Worm (Caenorhabditis elegans) whole organism, midembryonic: ENCODE results near the gene C29A12.22.

Source experiments
- T22C8.4 ChIP-seq: fragments of 200-800 bp; sonication (Bioruptor generic); IDR thresholded peaks from 2 replicates; pipeline ENCODE4 v1.3.6; 2022; ENCODE audit warnings: missing genetic modification characterization, missing compliant biosample characterization
- cog-1 ChIP-seq: sonication (generic microtip); optimal IDR thresholded peaks from 2 replicates; lab custom pipeline; 2016; ENCODE audit warnings: missing genetic modification characterization, missing compliant biosample characterization
- flt-1 ChIP-seq: fragments of 200-800 bp; sonication (Bioruptor generic); IDR thresholded peaks from 2 replicates; pipeline ENCODE4 v1.3.6; 2022; ENCODE audit warnings: missing genetic modification characterization, missing compliant biosample characterization
- klf-2 ChIP-seq: fragments of 200-800 bp; sonication (Bioruptor generic); conservative IDR thresholded peaks from 2 replicates; pipeline ENCODE4 v1.3.6; 2022; ENCODE audit warnings: missing genetic modification reagents, missing genetic modification characterization, missing compliant biosample characterization
- med-1 ChIP-seq: sonication (generic microtip); optimal IDR thresholded peaks from 2 replicates; lab custom pipeline; 2017; ENCODE audit warnings: missing genetic modification characterization, mild to moderate bottlenecking, missing compliant biosample characterization, antibody characterized with exemption, missing genetic modification reagents; ENCODE audit not compliant: insufficient read depth
- ref-1 ChIP-seq: fragments of 200-800 bp; sonication (Bioruptor generic); conservative IDR thresholded peaks from 2 replicates; pipeline ENCODE4 v1.3.6; 2022; ENCODE audit warnings: missing genetic modification reagents, missing genetic modification characterization, missing compliant biosample characterization
- tab-1 ChIP-seq: fragments of 200-800 bp; sonication (Bioruptor generic); IDR thresholded peaks from 2 replicates; pipeline ENCODE4 v1.3.6; 2022; ENCODE audit warnings: missing genetic modification characterization, missing compliant biosample characterization
- ztf-23 ChIP-seq: fragments of 200-800 bp; sonication (Bioruptor generic); IDR thresholded peaks from 2 replicates; pipeline ENCODE4 v1.3.6; 2022; ENCODE audit warnings: missing genetic modification reagents, missing genetic modification characterization, missing compliant biosample characterization
- ztf-29 ChIP-seq: fragments of 200-800 bp; sonication (Bioruptor generic); IDR thresholded peaks from 2 replicates; pipeline ENCODE4 v1.3.6; 2022; ENCODE audit warnings: missing genetic modification reagents, missing genetic modification characterization, missing compliant biosample characterization

Gene C29A12.22

ce11 chrV:10793498-10793897 is 18.4 kb upstream of the C29A12.22 start, which contains the start of gene ule-3:
TSS of gene ule-3 (plus strand) at chrV:10793798.
- TF ChIP-seq tab-1 (no peak), med-1 (no peak), cog-1 (no peak), flt-1 (GFP tag; lab: Robert Waterston, UW) (no peak), ztf-29 (no peak), ztf-23 (GFP tag; lab: Robert Waterston, UW) (no peak), T22C8.4 (GFP tag; lab: Robert Waterston, UW) (no peak), ref-1 (GFP tag; lab: Robert Waterston, UW) (no peak), klf-2 (no peak)

- TF ChIP-seq ztf-23 (GFP tag; lab: Robert Waterston, UW) = no peak
- no peak for TF ChIP-seq med-1
- no peak for TF ChIP-seq ztf-29
- TF ChIP-seq klf-2 = no peak
- no peak for TF ChIP-seq flt-1 (GFP tag; lab: Robert Waterston, UW)
- no peak for TF ChIP-seq ref-1 (GFP tag; lab: Robert Waterston, UW)
- no peak for TF ChIP-seq cog-1
- no peak for TF ChIP-seq T22C8.4 (GFP tag; lab: Robert Waterston, UW)
These were observed 17.4 kb upstream of the C29A12.22 start for ce11 chrV:10794463-10794862.

- TF ChIP-seq ztf-23 (GFP tag; lab: Robert Waterston, UW) = no peak
- no peak for TF ChIP-seq klf-2
- TF ChIP-seq cog-1 = no peak
- no peak for TF ChIP-seq flt-1 (GFP tag; lab: Robert Waterston, UW)
- TF ChIP-seq tab-1 = no peak
- no peak for TF ChIP-seq T22C8.4 (GFP tag; lab: Robert Waterston, UW)
- TF ChIP-seq ref-1 (GFP tag; lab: Robert Waterston, UW) = no peak
- TF ChIP-seq med-1 = no peak
- no peak for TF ChIP-seq ztf-29
These were observed 16.4 kb upstream of the C29A12.22 start, which contains the start of gene D1054.19 for ce11 chrV:10795494-10795893. TSS of gene D1054.19 (plus strand) at chrV:10795794.

DNA sequence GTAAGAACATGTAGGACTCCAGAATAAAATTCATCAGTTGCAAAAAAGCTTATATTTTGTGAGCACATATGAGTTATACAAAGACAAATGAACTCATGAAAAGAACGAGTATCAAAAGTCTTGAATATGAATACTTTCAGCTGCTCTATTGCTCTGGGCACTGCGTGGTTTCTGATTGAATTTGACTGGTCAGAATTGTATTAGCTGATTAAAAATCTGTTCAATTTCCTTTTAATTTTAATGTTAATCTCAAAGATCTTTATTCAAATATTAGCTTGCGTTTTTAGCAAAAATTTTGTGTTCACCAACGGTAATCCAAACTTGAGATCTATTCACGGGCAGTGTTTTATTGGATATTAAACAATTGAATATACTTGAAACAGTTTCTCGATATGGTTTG is 13.8 kb upstream of the C29A12.22 start, which contains the start of gene srh-184:
srh-184 (minus strand) TSS at position 101 of the 400 bp plus-strand sequence.
- TF ChIP-seq T22C8.4 (GFP tag; lab: Robert Waterston, UW) (no peak), cog-1 (no peak), klf-2 (no peak), med-1 (no peak), ztf-29 (no peak), flt-1 (GFP tag; lab: Robert Waterston, UW) (no peak), tab-1 (no peak), ztf-23 (GFP tag; lab: Robert Waterston, UW) (no peak), ref-1 (GFP tag; lab: Robert Waterston, UW) (no peak)

DNA sequence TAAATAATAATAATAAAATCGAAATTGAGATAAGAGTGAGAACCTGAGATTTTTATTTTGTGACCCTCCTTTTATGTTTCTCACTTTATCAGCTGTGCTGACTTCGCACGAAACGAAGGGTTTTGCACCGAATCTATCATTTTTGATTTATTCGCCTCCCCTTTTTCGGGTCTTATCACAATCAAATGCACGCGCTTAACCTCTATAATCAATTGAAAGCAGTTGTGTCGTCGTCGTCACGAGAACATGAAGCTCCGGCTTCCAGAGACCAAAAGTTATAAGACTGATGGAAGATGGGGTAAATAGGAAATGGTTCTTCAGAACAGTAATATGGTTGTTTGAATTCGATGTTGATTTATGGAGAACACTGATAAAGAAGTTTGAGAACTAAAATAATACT is 10.7 kb upstream of the C29A12.22 start, which contains the start of gene D1054.18:
D1054.18 (minus strand) TSS at position 45 of the 400 bp plus-strand sequence.
- no peak for TF ChIP-seq flt-1 (GFP tag; lab: Robert Waterston, UW)

DNA sequence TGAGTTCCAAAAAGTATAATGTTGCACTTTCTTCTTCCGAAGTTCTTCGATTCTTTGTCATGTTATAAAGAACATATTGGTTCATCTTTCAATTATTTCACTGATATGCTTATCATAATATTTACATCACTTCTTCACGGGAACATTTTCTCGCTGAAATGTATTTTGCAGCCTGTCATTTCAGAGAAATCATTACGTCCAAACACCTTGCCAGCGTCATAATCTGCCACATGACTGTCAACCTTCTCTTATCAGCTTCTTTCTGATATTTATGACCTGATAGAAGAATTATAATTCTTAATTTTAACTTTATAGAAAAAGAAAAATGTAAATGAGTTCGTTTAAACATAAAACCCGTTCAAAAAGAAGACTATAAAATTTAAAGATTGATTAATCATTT is 9.8 kb upstream of the C29A12.22 start:
- TF ChIP-seq ztf-29 (no peak), med-1 (no peak), T22C8.4 (GFP tag; lab: Robert Waterston, UW) (no peak), klf-2 (no peak), flt-1 (GFP tag; lab: Robert Waterston, UW) (no peak), tab-1 (no peak), ref-1 (GFP tag; lab: Robert Waterston, UW) (no peak), ztf-23 (GFP tag; lab: Robert Waterston, UW) (no peak), cog-1 (no peak)

- TF ChIP-seq med-1 (no peak), T22C8.4 (GFP tag; lab: Robert Waterston, UW) (no peak), flt-1 (GFP tag; lab: Robert Waterston, UW) (no peak), klf-2 (no peak), ref-1 (GFP tag; lab: Robert Waterston, UW) (no peak), cog-1 (no peak), ztf-29 (no peak), tab-1 (no peak), ztf-23 (GFP tag; lab: Robert Waterston, UW) (no peak)
These were observed 7.5 kb upstream of the C29A12.22 start, which contains the start of gene secs-1 for ce11 chrV:10804374-10804773. TSS of gene secs-1 (minus strand) at chrV:10804474.

- TF ChIP-seq ztf-29 (no peak), med-1 (no peak), cog-1 (no peak), tab-1 (no peak), ref-1 (GFP tag; lab: Robert Waterston, UW) (no peak), T22C8.4 (GFP tag; lab: Robert Waterston, UW) (no peak), klf-2 (no peak), ztf-23 (GFP tag; lab: Robert Waterston, UW) (no peak), flt-1 (GFP tag; lab: Robert Waterston, UW) (no peak)
These were observed 5.9 kb upstream of the C29A12.22 start, which contains the start of gene prp-38 for ce11 chrV:10805934-10806333. TSS of gene prp-38 (minus strand) at chrV:10806034.

DNA sequence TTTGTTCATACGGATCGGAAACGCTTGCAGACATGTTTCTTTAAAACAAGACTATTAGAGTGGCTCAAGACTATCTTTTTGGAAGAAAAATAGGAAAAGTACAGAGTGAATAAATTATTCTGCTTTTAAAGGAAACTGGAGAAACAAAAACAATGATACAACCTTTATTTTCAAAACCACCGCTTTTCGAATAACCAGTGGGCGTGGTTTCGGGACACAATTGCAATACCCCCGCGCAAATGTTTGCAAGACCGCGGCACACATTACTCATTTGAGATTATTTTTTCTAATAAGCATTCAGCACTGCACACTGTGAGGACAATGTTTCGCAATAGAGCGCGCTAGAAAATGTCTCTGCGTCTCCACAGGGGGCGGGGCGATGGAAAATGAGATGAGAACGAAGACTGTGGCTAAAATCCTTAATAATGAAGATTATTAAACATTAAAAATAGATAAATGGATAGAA is 4.0 kb upstream of the C29A12.22 start, which contains the start of gene plrg-1:
plrg-1 (minus strand) TSS at position 51 of the 466 bp plus-strand sequence.
- TF ChIP-seq ztf-23 (GFP tag; lab: Robert Waterston, UW) (peak; percentile 92), klf-2 (peak; percentile 78), tab-1 (peak; percentile 92), med-1 (peak; percentile 90), ztf-29 (peak; percentile 83; the same call in 1 of the 2 replicates), cog-1 (peak; percentile 93), ref-1 (GFP tag; lab: Robert Waterston, UW) (peak; percentile 61), T22C8.4 (GFP tag; lab: Robert Waterston, UW) (peak; percentile 61; the same call in 1 of the 2 replicates), flt-1 (GFP tag; lab: Robert Waterston, UW) (peak; percentile 96)

- TF ChIP-seq med-1 (no peak), ref-1 (GFP tag; lab: Robert Waterston, UW) (no peak), T22C8.4 (GFP tag; lab: Robert Waterston, UW) (no peak), klf-2 (no peak), flt-1 (GFP tag; lab: Robert Waterston, UW) (no peak)
These were observed 1.7 kb downstream of the C29A12.22 start, which contains the start of the genes C29A12.1 and lig-1 for ce11 chrV:10813425-10814156. TSS of gene C29A12.1 (minus strand) at chrV:10813487. TSS of gene lig-1 (plus strand) at chrV:10814106.
